Fruit fly (Drosophila melanogaster) whole organism, embryonic: ENCODE measurements around the gene CG5181.

Experiments
- BEAF-32 ChIP-seq: fragments of 200-800 bp; sonication (Bioruptor generic); optimal IDR thresholded peaks from 3 replicates; lab custom pipeline; 2017; ENCODE audit warnings: missing biosample characterization, missing genetic modification characterization, mild to moderate bottlenecking, moderate library complexity, missing genetic modification reagents
- CG10267 ChIP-seq: fragments of 200-800 bp; sonication (Bioruptor generic); optimal IDR thresholded peaks from 2 replicates; lab custom pipeline; 2018; ENCODE audit warnings: missing biosample characterization, mild to moderate bottlenecking, missing genetic modification characterization, moderate library complexity
- CG10366 ChIP-seq: fragments of 200-800 bp; sonication (Bioruptor generic); IDR thresholded peaks from 2 replicates; pipeline ENCODE4 v1.3.6; 2022; ENCODE audit warnings: missing biosample characterization, missing genetic modification characterization
- CG11695 ChIP-seq: fragments of 200-800 bp; sonication (Bioruptor generic); IDR thresholded peaks from 3 replicates; pipeline ENCODE4 v1.3.6; 2022; ENCODE audit warnings: missing biosample characterization, missing genetic modification characterization
- CG15696 ChIP-seq: fragments of 200-800 bp; sonication (Bioruptor generic); optimal IDR thresholded peaks from 2 replicates; lab custom pipeline; 2019; ENCODE audit warnings: missing biosample characterization, mild to moderate bottlenecking, missing genetic modification characterization, moderate library complexity
- CG1647 ChIP-seq: fragments of 200-800 bp; sonication (Bioruptor generic); optimal IDR thresholded peaks from 3 replicates; lab custom pipeline; 2016; ENCODE audit warnings: missing biosample characterization, missing genetic modification characterization
- CG16779 ChIP-seq: fragments of 200-800 bp; sonication (Bioruptor generic); IDR thresholded peaks from 2 replicates; pipeline ENCODE4 v1.3.6; 2022; ENCODE audit warnings: missing biosample characterization, missing genetic modification characterization
- CG17361 ChIP-seq: fragments of 200-800 bp; sonication (Bioruptor generic); IDR thresholded peaks from 3 replicates; pipeline ENCODE4 v1.3.6; 2022; ENCODE audit warnings: missing biosample characterization, missing genetic modification characterization
- CG17568 ChIP-seq: fragments of 200-800 bp; sonication (Bioruptor generic); optimal IDR thresholded peaks from 2 replicates; lab custom pipeline; 2018; ENCODE audit warnings: missing biosample characterization, mild to moderate bottlenecking, missing genetic modification characterization, moderate library complexity
- CG2875 ChIP-seq: fragments of 200-800 bp; sonication (Bioruptor generic); optimal IDR thresholded peaks from 2 replicates; lab custom pipeline; 2017; ENCODE audit warnings: missing biosample characterization, mild to moderate bottlenecking, missing genetic modification characterization, missing genetic modification reagents
- CG3281 ChIP-seq: fragments of 200-800 bp; sonication (Bioruptor generic); optimal IDR thresholded peaks from 3 replicates; lab custom pipeline; 2017; ENCODE audit warnings: missing biosample characterization, mild to moderate bottlenecking, missing genetic modification characterization
- CG33213 ChIP-seq: fragments of 200-800 bp; sonication (Bioruptor generic); optimal IDR thresholded peaks from 3 replicates; lab custom pipeline; 2016; ENCODE audit warnings: missing biosample characterization, missing genetic modification characterization
- CG3407 ChIP-seq: fragments of 200-800 bp; sonication (Bioruptor generic); optimal IDR thresholded peaks from 2 replicates; lab custom pipeline; 2018; ENCODE audit warnings: missing biosample characterization, mild to moderate bottlenecking, missing genetic modification characterization
- CG4328 ChIP-seq: fragments of 200-800 bp; sonication (Bioruptor generic); optimal IDR thresholded peaks from 3 replicates; lab custom pipeline; 2017; ENCODE audit warnings: missing biosample characterization, missing genetic modification reagents, missing genetic modification characterization
- CG4424 ChIP-seq: fragments of 200-800 bp; sonication (Bioruptor generic); optimal IDR thresholded peaks from 3 replicates; lab custom pipeline; 2016; ENCODE audit warnings: missing biosample characterization, missing genetic modification characterization
- CG4820 ChIP-seq: fragments of 200-800 bp; sonication (Bioruptor generic); optimal IDR thresholded peaks from 3 replicates; lab custom pipeline; 2016; ENCODE audit warnings: missing biosample characterization, missing genetic modification characterization
- CG4854 ChIP-seq: fragments of 200-800 bp; sonication (Bioruptor generic); optimal IDR thresholded peaks from 2 replicates; lab custom pipeline; 2016; ENCODE audit warnings: missing biosample characterization, missing genetic modification characterization, inconsistent platforms
- CG6683 ChIP-seq: fragments of 200-800 bp; sonication (Bioruptor generic); optimal IDR thresholded peaks from 2 replicates; lab custom pipeline; 2017; ENCODE audit warnings: missing biosample characterization, mild to moderate bottlenecking, missing genetic modification characterization, missing genetic modification reagents
- CG7839 ChIP-seq: fragments of 200-800 bp; sonication (Bioruptor generic); optimal IDR thresholded peaks from 3 replicates; lab custom pipeline; 2018; ENCODE audit warnings: missing biosample characterization, mild to moderate bottlenecking, missing genetic modification characterization, moderate library complexity
- CG7928 ChIP-seq: fragments of 200-800 bp; sonication (Bioruptor generic); optimal IDR thresholded peaks from 2 replicates; lab custom pipeline; 2017; ENCODE audit warnings: missing biosample characterization, mild to moderate bottlenecking, missing genetic modification characterization
- CG8388 ChIP-seq: fragments of 200-800 bp; sonication (Bioruptor generic); optimal IDR thresholded peaks from 2 replicates; lab custom pipeline; 2019; ENCODE audit warnings: missing biosample characterization, mild to moderate bottlenecking, missing genetic modification characterization, moderate library complexity
- CG8765 ChIP-seq: fragments of 200-800 bp; sonication (Bioruptor generic); IDR thresholded peaks from 2 replicates; pipeline ENCODE4 v1.3.6; 2022; ENCODE audit warnings: missing biosample characterization, missing genetic modification characterization
- CG9215 ChIP-seq: fragments of 200-800 bp; sonication (Bioruptor generic); IDR thresholded peaks from 2 replicates; pipeline ENCODE4 v1.3.6; 2022; ENCODE audit warnings: missing biosample characterization, missing genetic modification characterization
- CG9727 ChIP-seq: fragments of 200-800 bp; sonication (Bioruptor generic); optimal IDR thresholded peaks from 3 replicates; lab custom pipeline; 2017; ENCODE audit warnings: missing biosample characterization, mild to moderate bottlenecking, missing genetic modification characterization
- CkIIα-i1 ChIP-seq: fragments of 200-800 bp; sonication (Bioruptor generic); IDR thresholded peaks from 2 replicates; pipeline ENCODE4 v1.3.6; 2022; ENCODE audit warnings: missing biosample characterization, missing genetic modification characterization
- Eip74EF ChIP-seq, 2 experiments: fragments of 200-800 bp in 1 of 2; fragments of >200 bp in 1 of 2; sonication (Bioruptor generic) in 1 of 2; optimal IDR thresholded peaks; 2 replicates each; lab custom pipeline; 2017 to 2019; ENCODE audit warnings: missing biosample characterization in 2 of 2, missing genetic modification characterization in 2 of 2, mild to moderate bottlenecking in 1 of 2, moderate library complexity in 1 of 2
- HHEX ChIP-seq: fragments of 200-800 bp; sonication (Bioruptor generic); optimal IDR thresholded peaks from 3 replicates; lab custom pipeline; 2017; ENCODE audit warnings: missing biosample characterization, mild to moderate bottlenecking, missing genetic modification characterization, missing genetic modification reagents
- Myb ChIP-seq: fragments of 200-800 bp; sonication (Bioruptor generic); optimal IDR thresholded peaks from 2 replicates; lab custom pipeline; 2016; ENCODE audit warnings: missing biosample characterization, missing genetic modification characterization
- Opbp ChIP-seq: fragments of 200-800 bp; sonication (Bioruptor generic); IDR thresholded peaks from 3 replicates; pipeline ENCODE4 v1.3.6; 2022; ENCODE audit warnings: missing biosample characterization, missing genetic modification characterization; ENCODE audit not compliant: partially characterized antibody
- Poxn ChIP-seq: fragments of 200-800 bp; sonication (Bioruptor generic); IDR thresholded peaks from 2 replicates; pipeline ENCODE4 v1.3.6; 2022; ENCODE audit warnings: missing biosample characterization, missing genetic modification characterization
- Sox100B ChIP-seq: fragments of 200-800 bp; sonication (Bioruptor generic); optimal IDR thresholded peaks from 3 replicates; lab custom pipeline; 2018; ENCODE audit warnings: missing biosample characterization, mild to moderate bottlenecking, missing genetic modification characterization
- Xrp1 ChIP-seq: fragments of 200-800 bp; sonication (Bioruptor generic); IDR thresholded peaks from 2 replicates; pipeline ENCODE4 v1.3.6; 2022; ENCODE audit warnings: missing biosample characterization, missing genetic modification characterization
- az2 ChIP-seq: fragments of 200-800 bp; sonication (Bioruptor generic); optimal IDR thresholded peaks from 3 replicates; lab custom pipeline; 2016; ENCODE audit warnings: missing biosample characterization, missing genetic modification characterization
- chm ChIP-seq: fragments of 200-800 bp; sonication (Bioruptor generic); IDR thresholded peaks from 2 replicates; pipeline ENCODE4 v1.3.6; 2022; ENCODE audit warnings: missing biosample characterization, missing genetic modification characterization
- croc ChIP-seq: fragments of 200-800 bp; sonication (Bioruptor generic); conservative IDR thresholded peaks from 3 replicates; pipeline ENCODE4 v1.3.6; 2022; ENCODE audit warnings: missing biosample characterization, missing genetic modification characterization
- crp ChIP-seq, 2 experiments: fragments of 200-800 bp; sonication (Bioruptor generic); optimal IDR thresholded peaks; 2 replicates in 1 of 2; 3 replicates in 1 of 2; lab custom pipeline; 2017; ENCODE audit warnings: missing biosample characterization in 2 of 2, missing genetic modification characterization in 2 of 2, mild to moderate bottlenecking in 1 of 2, moderate library complexity in 1 of 2
- dmrt99B ChIP-seq: fragments of 200-800 bp; sonication (Bioruptor generic); optimal IDR thresholded peaks from 2 replicates; lab custom pipeline; 2018; ENCODE audit warnings: missing biosample characterization, mild to moderate bottlenecking, missing genetic modification characterization, moderate library complexity
- fd96Cb ChIP-seq: fragments of 200-800 bp; sonication (Bioruptor generic); optimal IDR thresholded peaks from 2 replicates; lab custom pipeline; 2018; ENCODE audit warnings: missing biosample characterization, mild to moderate bottlenecking, missing genetic modification characterization, moderate library complexity
- fru ChIP-seq: fragments of >200 bp; optimal IDR thresholded peaks from 2 replicates; lab custom pipeline; 2017
- gfzf ChIP-seq: fragments of 200-800 bp; sonication (Bioruptor generic); optimal IDR thresholded peaks from 2 replicates; lab custom pipeline; 2016; ENCODE audit warnings: missing biosample characterization, mild to moderate bottlenecking, missing genetic modification characterization, moderate library complexity
- her ChIP-seq: fragments of 200-800 bp; sonication (Bioruptor generic); optimal IDR thresholded peaks from 2 replicates; lab custom pipeline; 2016; ENCODE audit warnings: missing biosample characterization, missing genetic modification characterization
- jumu ChIP-seq: fragments of 200-800 bp; sonication (Bioruptor generic); optimal IDR thresholded peaks from 3 replicates; lab custom pipeline; 2016; ENCODE audit warnings: missing biosample characterization, missing genetic modification characterization
- kay ChIP-seq: fragments of 200-800 bp; sonication (Bioruptor generic); optimal IDR thresholded peaks from 2 replicates; lab custom pipeline; 2016; ENCODE audit warnings: missing biosample characterization, missing genetic modification characterization
- nerfin-2 ChIP-seq: fragments of 200-800 bp; sonication (Bioruptor generic); IDR thresholded peaks from 2 replicates; pipeline ENCODE4 v1.3.6; 2022; ENCODE audit warnings: missing biosample characterization, missing genetic modification characterization; ENCODE audit not compliant: partially characterized antibody
- ranshi ChIP-seq: fragments of 200-800 bp; sonication (Bioruptor generic); IDR thresholded peaks from 2 replicates; pipeline ENCODE4 v1.3.6; 2022; ENCODE audit warnings: missing biosample characterization, missing genetic modification characterization
- shn ChIP-seq: fragments of 200-800 bp; sonication (Bioruptor generic); optimal IDR thresholded peaks from 3 replicates; lab custom pipeline; 2016; ENCODE audit warnings: missing biosample characterization, missing genetic modification characterization
- sim ChIP-seq: fragments of 200-800 bp; sonication (Bioruptor generic); IDR thresholded peaks from 2 replicates; pipeline ENCODE4 v1.3.6; 2022; ENCODE audit warnings: missing biosample characterization, missing genetic modification characterization
- slp2 ChIP-seq: fragments of 200-800 bp; sonication (Bioruptor generic); optimal IDR thresholded peaks from 2 replicates; lab custom pipeline; 2016; ENCODE audit warnings: missing biosample characterization, missing genetic modification characterization

The CG5181 gene

dm6 chr2L:7436492-7437324 lies 27.1 kb upstream of the CG5181 start (continued):
- TF ChIP-seq CG9727 (GFP tag; lab: Kevin White, UChicago) (peak; percentile 49), Sox100B (GFP tag; lab: Kevin White, UChicago) (peak; percentile 53), CG8765 (GFP tag; lab: Robert Waterston, UW) (no peak), CG9215 (GFP tag; lab: Robert Waterston, UW) (peak; percentile 48), CG33213 (GFP tag; lab: Kevin White, UChicago) (peak; percentile 79), CG17568 (GFP tag; lab: Kevin White, UChicago) (peak; percentile 79), her (GFP tag; lab: Kevin White, UChicago) (peak; percentile 78), CG4424 (GFP tag; lab: Kevin White, UChicago) (peak; percentile 45), nerfin-2 (GFP tag; lab: Robert Waterston, UW) (no peak), Poxn (GFP tag; lab: Robert Waterston, UW) (0 out of 2 replicates have a peak, but pooled peaks have one; percentile 26), CG6683 (GFP tag; lab: Kevin White, UChicago) (peak; percentile 55), CG15696 (tag; lab: Kevin White, UChicago) (peak; percentile 2), kay (GFP tag; lab: Kevin White, UChicago) (peak; percentile 46), fru (lab: Kevin White, UChicago) (no peak), CG4854 (GFP tag; lab: Kevin White, UChicago) (peak; percentile 81), shn (peak; percentile 64), gfzf (GFP tag; lab: Kevin White, UChicago) (peak; percentile 4), CG3407 (GFP tag; lab: Kevin White, UChicago) (peak; percentile 77), CG16779 (GFP tag; lab: Robert Waterston, UW) (peak; percentile 43; the same call in 1 of the 2 replicates), az2 (GFP tag; lab: Kevin White, UChicago) (no peak), CG10366 (peak; percentile 67), CG4328 (GFP tag; lab: Kevin White, UChicago) (peak; percentile 72), croc (GFP tag; lab: Robert Waterston, UW) (no peak), crp (GFP tag; optimal IDR thresholded peaks at IDR 0.05; lab: Kevin White, UChicago) (no peak), CG10267 (peak; percentile 45), HHEX (peak; percentile 71), CG2875 (peak; percentile 67), Opbp (no peak), CG4820 (GFP tag; lab: Kevin White, UChicago) (peak; percentile 40), Eip74EF (GFP tag; optimal IDR thresholded peaks at IDR 0.05; lab: Kevin White, UChicago) (peak in 1 of 2 experiments; percentile 17), chm (GFP tag; lab: Robert Waterston, UW) (no peak; the same call in 1 of the 2 replicates), dmrt99B (tag; lab: Kevin White, UChicago) (peak; percentile 59), fd96Cb (tag; lab: Kevin White, UChicago) (no peak), BEAF-32 (GFP tag; lab: Kevin White, UChicago) (no peak), sim (no peak), CG11695 (GFP tag; lab: Robert Waterston, UW) (peak; percentile 70; the same call in 2 of the 3 replicates), CG17361 (GFP tag; lab: Robert Waterston, UW) (peak; percentile 42; the same call in 2 of the 3 replicates), CG1647 (peak; percentile 83), CkIIα-i1 (peak; percentile 55; the same call in 1 of the 2 replicates), CG3281 (GFP tag; lab: Kevin White, UChicago) (peak; percentile 68), ranshi (GFP tag; lab: Robert Waterston, UW) (peak; percentile 75), Myb (GFP tag; lab: Kevin White, UChicago) (peak; percentile 69), CG7839 (tag; lab: Kevin White, UChicago) (peak; percentile 40), jumu (GFP tag; lab: Kevin White, UChicago) (peak; percentile 27), slp2 (GFP tag; lab: Kevin White, UChicago) (peak; percentile 54), CG7928 (GFP tag; lab: Kevin White, UChicago) (peak; percentile 41), CG8388 (GFP tag; lab: Kevin White, UChicago) (peak; percentile 3), Xrp1 (GFP tag; lab: Robert Waterston, UW) (peak; percentile 69)
